Fruit fly (Drosophila melanogaster) whole organism, prepupa: ENCODE measurements around the gene CG31178.

Source experiments
- Eip78C ChIP-seq: fragments of 200-800 bp; sonication (Bioruptor generic); peaks from one replicate; lab custom pipeline; 2016; ENCODE audit warnings: missing biosample characterization, missing genetic modification characterization
- Gug ChIP-seq: fragments of 200-800 bp; sonication (Bioruptor generic); IDR thresholded peaks from 2 replicates; pipeline ENCODE4 v1.3.6; 2022; ENCODE audit warnings: missing biosample characterization, missing genetic modification characterization
- OdsH ChIP-seq: fragments of 200-800 bp; sonication (Bioruptor generic); optimal IDR thresholded peaks from 3 replicates; lab custom pipeline; 2016; ENCODE audit warnings: missing biosample characterization, missing genetic modification characterization
- Sox14 ChIP-seq: fragments of 200-800 bp; sonication (Bioruptor generic); optimal IDR thresholded peaks from 3 replicates; lab custom pipeline; 2016; ENCODE audit warnings: missing biosample characterization, missing genetic modification characterization
- achi ChIP-seq: fragments of 200-800 bp; sonication (Bioruptor generic); optimal IDR thresholded peaks from 3 replicates; lab custom pipeline; 2016; ENCODE audit warnings: missing biosample characterization, missing genetic modification characterization
- svp ChIP-seq: fragments of 200-800 bp; sonication (Bioruptor generic); peaks from one replicate; lab custom pipeline; 2016; ENCODE audit warnings: missing biosample characterization, missing genetic modification characterization

dm6 chr3R:21846559-21846958 is 27.0 kb upstream of the CG31178 start, which contains the start of gene Gr93d:
- TF ChIP-seq Sox14 (GFP tag; lab: Kevin White, UChicago) = no peak
- no peak for TF ChIP-seq OdsH (GFP tag; lab: Kevin White, UChicago)
- no peak for TF ChIP-seq achi (GFP tag; lab: Kevin White, UChicago)
- TF ChIP-seq Eip78C = no peak
- no peak for TF ChIP-seq svp
- TF ChIP-seq Gug = no peak
